In genomic region chr3L:7510414-7511384, dm6 we compare ENCODE assay signal across 1 fruit fly cellular context.
TF ChIP-seq lines count a peak whose summit lies in the region.

CG7546 (plus strand) TSS chr3L:7510986.

TF ChIP-seq in whole organism, embryonic, 481 proteins besides CTCF, POLR2A, EP300 and RAD21 (continued from another document):
- TF ChIP-seq CG17912 (GFP tag; optimal IDR thresholded peaks at IDR 0.05; lab: Kevin White, UChicago), result no peak
- TF ChIP-seq CG10979 (tag; optimal IDR thresholded peaks at IDR 0.05; lab: Kevin White, UChicago), result no peak
- no peak for TF ChIP-seq ERR (GFP tag; optimal IDR thresholded peaks at IDR 0.05; lab: Kevin White, UChicago)
- peak; percentile 36 for TF ChIP-seq BEAF-32 (GFP tag; optimal IDR thresholded peaks at IDR 0.05; lab: Kevin White, UChicago)
- no peak for TF ChIP-seq ato (GFP tag; IDR thresholded peaks at IDR 0.05; lab: Robert Waterston, UW; ENCODE audit: partially characterized antibody)
- no peak for TF ChIP-seq CG2199 (GFP tag; IDR thresholded peaks at IDR 0.05; lab: Robert Waterston, UW)
- peak; percentile 63 for TF ChIP-seq CG2120 (GFP tag; optimal IDR thresholded peaks at IDR 0.05; lab: Kevin White, UChicago)
- no peak for TF ChIP-seq CG32767 (GFP tag; IDR thresholded peaks at IDR 0.05; lab: Robert Waterston, UW)
- no peak for TF ChIP-seq CG2889 (GFP tag; IDR thresholded peaks at IDR 0.05; lab: Robert Waterston, UW)
- no peak for TF ChIP-seq Lpt (GFP tag; optimal IDR thresholded peaks at IDR 0.05; lab: Kevin White, UChicago)
- no peak for TF ChIP-seq hth (optimal IDR thresholded peaks at IDR 0.05; lab: Kevin White, UChicago)
- no peak; the same call in 1 of the 2 replicates for TF ChIP-seq CG14014 (GFP tag; IDR thresholded peaks at IDR 0.05; lab: Robert Waterston, UW)
- peak; percentile 35; the same call in 1 of the 3 replicates for TF ChIP-seq knrl (GFP tag; IDR thresholded peaks at IDR 0.05; lab: Robert Waterston, UW; ENCODE audit: partially characterized antibody)
- peak; percentile 50 for TF ChIP-seq CG6689 (GFP tag; IDR thresholded peaks at IDR 0.05; lab: Robert Waterston, UW)
- TF ChIP-seq Hey (tag; optimal IDR thresholded peaks at IDR 0.05; lab: Kevin White, UChicago), result no peak
- TF ChIP-seq CG7987 (GFP tag; optimal IDR thresholded peaks at IDR 0.05; lab: Kevin White, UChicago), result no peak
- no peak for TF ChIP-seq Opbp (GFP tag; IDR thresholded peaks at IDR 0.05; lab: Robert Waterston, UW; ENCODE audit: partially characterized antibody)
- no peak for TF ChIP-seq CG32772 (GFP tag; IDR thresholded peaks at IDR 0.05; lab: Robert Waterston, UW)
- TF ChIP-seq CG12769 (tag; optimal IDR thresholded peaks at IDR 0.05; lab: Kevin White, UChicago), result no peak
- TF ChIP-seq CG7745 (tag; optimal IDR thresholded peaks at IDR 0.05; lab: Kevin White, UChicago), result no peak
- peak; percentile 41; the same call in 1 of the 2 replicates for TF ChIP-seq lmd (GFP tag; IDR thresholded peaks at IDR 0.05; lab: Robert Waterston, UW)
- no peak for TF ChIP-seq CG6791 (GFP tag; IDR thresholded peaks at IDR 0.05; lab: Robert Waterston, UW; ENCODE audit: partially characterized antibody)
- TF ChIP-seq Ets65A (GFP tag; lab: Kevin White, UChicago), result peak; percentile 18
- TF ChIP-seq zf30C (GFP tag; optimal IDR thresholded peaks at IDR 0.05; lab: Kevin White, UChicago), result peak; percentile 38
- TF ChIP-seq D19B (GFP tag; optimal IDR thresholded peaks at IDR 0.05; lab: Kevin White, UChicago), result no peak
- TF ChIP-seq Lim3 (GFP tag; IDR thresholded peaks at IDR 0.05; lab: Robert Waterston, UW), result no peak
- peak; percentile 36 for TF ChIP-seq CG1603 (tag; optimal IDR thresholded peaks at IDR 0.05; lab: Kevin White, UChicago)
- no peak for TF ChIP-seq pros (GFP tag; optimal IDR thresholded peaks at IDR 0.05; lab: Kevin White, UChicago)
- TF ChIP-seq wor (GFP tag; IDR thresholded peaks at IDR 0.05; lab: Robert Waterston, UW), result no peak
- TF ChIP-seq Hr39 (optimal IDR thresholded peaks at IDR 0.05; lab: Kevin White, UChicago), result no peak
- TF ChIP-seq CG8359 (GFP tag; optimal IDR thresholded peaks at IDR 0.05; lab: Kevin White, UChicago; ENCODE audit: borderline replicate concordance), result no peak
- TF ChIP-seq Camta (GFP tag; optimal IDR thresholded peaks at IDR 0.05; lab: Kevin White, UChicago), result no peak
- TF ChIP-seq z (GFP tag; IDR thresholded peaks at IDR 0.05; lab: Robert Waterston, UW), result no peak
- no peak; the same call in 1 of the 2 replicates for TF ChIP-seq bbx (GFP tag; IDR thresholded peaks at IDR 0.05; lab: Robert Waterston, UW; ENCODE audit: partially characterized antibody)
- TF ChIP-seq chinmo (GFP tag; IDR thresholded peaks at IDR 0.05; lab: Robert Waterston, UW; ENCODE audit: partially characterized antibody), result no peak
- no peak for TF ChIP-seq ttk (GFP tag; IDR thresholded peaks at IDR 0.05; lab: Robert Waterston, UW)
- TF ChIP-seq aop (GFP tag; IDR thresholded peaks at IDR 0.05; lab: Robert Waterston, UW), result no peak
- TF ChIP-seq CkIIα-i1 (GFP tag; IDR thresholded peaks at IDR 0.05; lab: Robert Waterston, UW), result no peak
- TF ChIP-seq CG9609 (GFP tag; optimal IDR thresholded peaks at IDR 0.05; lab: Kevin White, UChicago), result no peak
- TF ChIP-seq Sox102F (GFP tag; optimal IDR thresholded peaks at IDR 0.05; lab: Kevin White, UChicago), result no peak
- TF ChIP-seq hb (GFP tag; IDR thresholded peaks at IDR 0.05; lab: Robert Waterston, UW; ENCODE audit: partially characterized antibody), result no peak
- no peak for TF ChIP-seq Myb (GFP tag; optimal IDR thresholded peaks at IDR 0.05; lab: Kevin White, UChicago)
- TF ChIP-seq gro (GFP tag; optimal IDR thresholded peaks at IDR 0.05; lab: Kevin White, UChicago), result no peak
- no peak for TF ChIP-seq HmgZ (tag; optimal IDR thresholded peaks at IDR 0.05; lab: Kevin White, UChicago)
- TF ChIP-seq CG10462 (GFP tag; optimal IDR thresholded peaks at IDR 0.05; lab: Kevin White, UChicago), result peak; percentile 15
- no peak for TF ChIP-seq Hr78 (GFP tag; optimal IDR thresholded peaks at IDR 0.05; lab: Kevin White, UChicago)
- TF ChIP-seq CG13424 (tag; optimal IDR thresholded peaks at IDR 0.05; lab: Kevin White, UChicago), result peak; percentile 66
- TF ChIP-seq CG8944 (GFP tag; optimal IDR thresholded peaks at IDR 0.05; lab: Kevin White, UChicago), result no peak
- no peak for TF ChIP-seq chif (GFP tag; optimal IDR thresholded peaks at IDR 0.05; lab: Kevin White, UChicago)
- no peak for TF ChIP-seq CG34376 (GFP tag; optimal IDR thresholded peaks at IDR 0.05; lab: Kevin White, UChicago)
- peak; percentile 97 for TF ChIP-seq MESR4 (GFP tag; optimal IDR thresholded peaks at IDR 0.05; lab: Kevin White, UChicago)
- peak; percentile 84 for TF ChIP-seq CG1832 (GFP tag; optimal IDR thresholded peaks at IDR 0.05; lab: Kevin White, UChicago)
- no peak for TF ChIP-seq Bgb (GFP tag; IDR thresholded peaks at IDR 0.05; lab: Robert Waterston, UW; ENCODE audit: partially characterized antibody)
- peak; percentile 63 for TF ChIP-seq Lhr (GFP tag; optimal IDR thresholded peaks at IDR 0.05; lab: Kevin White, UChicago)
- no peak for TF ChIP-seq Adf1 (GFP tag; IDR thresholded peaks at IDR 0.05; lab: Robert Waterston, UW)
- no peak for TF ChIP-seq CG12299 (tag; optimal IDR thresholded peaks at IDR 0.05; lab: Kevin White, UChicago)
- peak; percentile 37; the same call in 1 of the 2 replicates for TF ChIP-seq esg (GFP tag; conservative IDR thresholded peaks at IDR 0.05; lab: Robert Waterston, UW)
- peak; percentile 50 for TF ChIP-seq CG7839 (tag; optimal IDR thresholded peaks at IDR 0.05; lab: Kevin White, UChicago)
- peak; percentile 38 for TF ChIP-seq Ssrp (tag; optimal IDR thresholded peaks at IDR 0.05; lab: Kevin White, UChicago)
- TF ChIP-seq CG2202 (tag; optimal IDR thresholded peaks at IDR 0.05; lab: Kevin White, UChicago), result no peak
- peak; percentile 51 for TF ChIP-seq CG9817 (tag; optimal IDR thresholded peaks at IDR 0.05; lab: Kevin White, UChicago)
- TF ChIP-seq CG42726 (GFP tag; IDR thresholded peaks at IDR 0.05; lab: Robert Waterston, UW; ENCODE audit: partially characterized antibody), result no peak
- no peak for TF ChIP-seq CG33213 (GFP tag; optimal IDR thresholded peaks at IDR 0.05; lab: Kevin White, UChicago)
- TF ChIP-seq CG31441 (GFP tag; IDR thresholded peaks at IDR 0.05; lab: Robert Waterston, UW), result peak; percentile 59; the same call in 1 of the 2 replicates
- TF ChIP-seq CG17385 (GFP tag; optimal IDR thresholded peaks at IDR 0.05; lab: Kevin White, UChicago), result peak; percentile 10
- TF ChIP-seq gem (tag; optimal IDR thresholded peaks at IDR 0.05; lab: Kevin White, UChicago), result no peak
- peak; percentile 16 for TF ChIP-seq CG16863 (GFP tag; optimal IDR thresholded peaks at IDR 0.05; lab: Kevin White, UChicago)
- TF ChIP-seq caup (GFP tag; optimal IDR thresholded peaks at IDR 0.05; lab: Kevin White, UChicago; ENCODE audit: severe bottlenecking), result no peak
- TF ChIP-seq CG6683 (GFP tag; optimal IDR thresholded peaks at IDR 0.05; lab: Kevin White, UChicago), result no peak
- TF ChIP-seq fu2 (GFP tag; optimal IDR thresholded peaks at IDR 0.05; lab: Kevin White, UChicago), result no peak
- peak; percentile 58 for TF ChIP-seq trem (tag; optimal IDR thresholded peaks at IDR 0.05; lab: Kevin White, UChicago)
- TF ChIP-seq CG30403 (GFP tag; optimal IDR thresholded peaks at IDR 0.05; lab: Kevin White, UChicago), result peak; percentile 67
- no peak for TF ChIP-seq sqz (GFP tag; optimal IDR thresholded peaks at IDR 0.05; lab: Kevin White, UChicago)
- no peak for TF ChIP-seq CG4820 (GFP tag; optimal IDR thresholded peaks at IDR 0.05; lab: Kevin White, UChicago)
- peak; percentile 10 for TF ChIP-seq zen (tag; optimal IDR thresholded peaks at IDR 0.05; lab: Kevin White, UChicago)
- TF ChIP-seq bowl (GFP tag; IDR thresholded peaks at IDR 0.05; lab: Robert Waterston, UW), result no peak
- TF ChIP-seq Spps (tag; optimal IDR thresholded peaks at IDR 0.05; lab: Kevin White, UChicago), result no peak
- 0 out of 2 replicates have a peak, but pooled peaks have one; percentile 39 for TF ChIP-seq sisA (GFP tag; IDR thresholded peaks at IDR 0.05; lab: Robert Waterston, UW)
- TF ChIP-seq vnd (GFP tag; IDR thresholded peaks at IDR 0.05; lab: Robert Waterston, UW; ENCODE audit: partially characterized antibody), result no peak
- no peak for TF ChIP-seq bab2 (GFP tag; optimal IDR thresholded peaks at IDR 0.05; lab: Kevin White, UChicago)
- TF ChIP-seq D19A (tag; optimal IDR thresholded peaks at IDR 0.05; lab: Kevin White, UChicago), result no peak
- no peak for TF ChIP-seq CG2875 (GFP tag; optimal IDR thresholded peaks at IDR 0.05; lab: Kevin White, UChicago)
- TF ChIP-seq pfk (GFP tag; optimal IDR thresholded peaks at IDR 0.05; lab: Kevin White, UChicago), result no peak
- TF ChIP-seq unpg (GFP tag; optimal IDR thresholded peaks at IDR 0.05; lab: Kevin White, UChicago), result no peak
- no peak for TF ChIP-seq gcm2 (GFP tag; optimal IDR thresholded peaks at IDR 0.05; lab: Kevin White, UChicago)
- peak; percentile 64 for TF ChIP-seq MBD-R2 (GFP tag; IDR thresholded peaks at IDR 0.05; lab: Robert Waterston, UW)
- TF ChIP-seq ash1 (GFP tag; optimal IDR thresholded peaks at IDR 0.05; lab: Kevin White, UChicago), result no peak
- TF ChIP-seq bcd (GFP tag; optimal IDR thresholded peaks at IDR 0.05; lab: Kevin White, UChicago), result peak; percentile 31
- TF ChIP-seq lilli (GFP tag; optimal IDR thresholded peaks at IDR 0.05; lab: Kevin White, UChicago), result peak; percentile 31
- TF ChIP-seq CG6765 (GFP tag; optimal IDR thresholded peaks at IDR 0.05; lab: Kevin White, UChicago), result no peak
- TF ChIP-seq Xbp1 (GFP tag; optimal IDR thresholded peaks at IDR 0.05; lab: Kevin White, UChicago), result peak; percentile 63
- no peak; the same call in 1 of the 2 replicates for TF ChIP-seq NFAT (GFP tag; IDR thresholded peaks at IDR 0.05; lab: Robert Waterston, UW)
- no peak for TF ChIP-seq toy (GFP tag; IDR thresholded peaks at IDR 0.05; lab: Robert Waterston, UW)
- TF ChIP-seq dysf (GFP tag; IDR thresholded peaks at IDR 0.05; lab: Robert Waterston, UW), result no peak
- TF ChIP-seq tio (GFP tag; optimal IDR thresholded peaks at IDR 0.05; lab: Kevin White, UChicago), result no peak
- 0 out of 2 replicates have a peak, but pooled peaks have one; percentile 13 for TF ChIP-seq amos (GFP tag; IDR thresholded peaks at IDR 0.05; lab: Robert Waterston, UW; ENCODE audit: partially characterized antibody)
- TF ChIP-seq CG12391 (tag; optimal IDR thresholded peaks at IDR 0.05; lab: Kevin White, UChicago), result peak; percentile 76
- no peak for TF ChIP-seq exex (tag; optimal IDR thresholded peaks at IDR 0.05; lab: Kevin White, UChicago)
- TF ChIP-seq crc (GFP tag; optimal IDR thresholded peaks at IDR 0.05; lab: Kevin White, UChicago), result no peak
- no peak for TF ChIP-seq odd (GFP tag; optimal IDR thresholded peaks at IDR 0.05; lab: Kevin White, UChicago)
- no peak for TF ChIP-seq dati (GFP tag; IDR thresholded peaks at IDR 0.05; lab: Robert Waterston, UW)
- peak; percentile 41 for TF ChIP-seq CG8924 (tag; optimal IDR thresholded peaks at IDR 0.05; lab: Kevin White, UChicago)
- TF ChIP-seq CG14441 (GFP tag; IDR thresholded peaks at IDR 0.05; lab: Robert Waterston, UW), result peak; percentile 44; the same call in 1 of the 2 replicates
- TF ChIP-seq seq (GFP tag; IDR thresholded peaks at IDR 0.05; lab: Robert Waterston, UW), result no peak
- TF ChIP-seq CG9932 (GFP tag; IDR thresholded peaks at IDR 0.05; lab: Robert Waterston, UW), result peak; percentile 62
- TF ChIP-seq CG9876 (GFP tag; optimal IDR thresholded peaks at IDR 0.05; lab: Kevin White, UChicago), result no peak
- no peak for TF ChIP-seq HmgD (GFP tag; optimal IDR thresholded peaks at IDR 0.05; lab: Kevin White, UChicago)
- TF ChIP-seq CG11247 (GFP tag; IDR thresholded peaks at IDR 0.05; lab: Robert Waterston, UW), result no peak
- no peak for TF ChIP-seq cas (GFP tag; IDR thresholded peaks at IDR 0.05; lab: Robert Waterston, UW)
- TF ChIP-seq Tbp (GFP tag; optimal IDR thresholded peaks at IDR 0.05; lab: Kevin White, UChicago), result no peak
- no peak for TF ChIP-seq psq (GFP tag; optimal IDR thresholded peaks at IDR 0.05; lab: Kevin White, UChicago)
- no peak for TF ChIP-seq Vsx1 (GFP tag; optimal IDR thresholded peaks at IDR 0.05; lab: Kevin White, UChicago)
- no peak for TF ChIP-seq CG11085 (GFP tag; IDR thresholded peaks at IDR 0.05; lab: Robert Waterston, UW)
- TF ChIP-seq cg (GFP tag; optimal IDR thresholded peaks at IDR 0.05; lab: Kevin White, UChicago), result no peak
- TF ChIP-seq HLH54F (GFP tag; optimal IDR thresholded peaks at IDR 0.05; lab: Kevin White, UChicago), result peak; percentile 27
- TF ChIP-seq CG10565 (GFP tag; optimal IDR thresholded peaks at IDR 0.05; lab: Kevin White, UChicago), result no peak
- TF ChIP-seq CG11695 (GFP tag; IDR thresholded peaks at IDR 0.05; lab: Robert Waterston, UW), result no peak
- TF ChIP-seq cato (GFP tag; optimal IDR thresholded peaks at IDR 0.05; lab: Kevin White, UChicago; ENCODE audit: borderline replicate concordance), result no peak
- peak; percentile 27; the same call in 1 of the 2 replicates for TF ChIP-seq CG13287 (GFP tag; IDR thresholded peaks at IDR 0.05; lab: Robert Waterston, UW; ENCODE audit: partially characterized antibody)
- TF ChIP-seq Awh (GFP tag; IDR thresholded peaks at IDR 0.05; lab: Robert Waterston, UW), result no peak
- no peak; the same call in 2 of the 3 replicates for TF ChIP-seq CG17361 (GFP tag; IDR thresholded peaks at IDR 0.05; lab: Robert Waterston, UW)
- peak; percentile 72 for TF ChIP-seq CoRest (tag; optimal IDR thresholded peaks at IDR 0.05; lab: Kevin White, UChicago)
- no peak for TF ChIP-seq lbe (GFP tag; optimal IDR thresholded peaks at IDR 0.05; lab: Kevin White, UChicago)
- peak; percentile 20 for TF ChIP-seq CG15514 (GFP tag; optimal IDR thresholded peaks at IDR 0.05; lab: Kevin White, UChicago)
- TF ChIP-seq Usf (GFP tag; optimal IDR thresholded peaks at IDR 0.05; lab: Kevin White, UChicago), result peak; percentile 47
- no peak for TF ChIP-seq CG14050 (GFP tag; IDR thresholded peaks at IDR 0.05; lab: Robert Waterston, UW)
- TF ChIP-seq h (optimal IDR thresholded peaks at IDR 0.05; lab: Kevin White, UChicago), result no peak
- no peak for TF ChIP-seq onecut (GFP tag; IDR thresholded peaks at IDR 0.05; lab: Robert Waterston, UW)
- no peak for TF ChIP-seq TFAM (GFP tag; optimal IDR thresholded peaks at IDR 0.05; lab: Kevin White, UChicago)
